Fruit fly (Drosophila melanogaster) whole organism, embryonic: ENCODE results near the gene CG43163.

Source experiments
- BtbVII ChIP-seq: fragments of 200-800 bp; sonication (Bioruptor generic); optimal IDR thresholded peaks from 3 replicates; lab custom pipeline; 2017; ENCODE audit warnings: missing biosample characterization, mild to moderate bottlenecking, missing genetic modification characterization
- CG10321 ChIP-seq: fragments of 200-800 bp; sonication (Bioruptor generic); IDR thresholded peaks from 2 replicates; pipeline ENCODE4 v1.3.6; 2022; ENCODE audit warnings: missing biosample characterization, missing genetic modification characterization
- CG10431 ChIP-seq: fragments of 200-800 bp; sonication (Bioruptor generic); optimal IDR thresholded peaks from 3 replicates; lab custom pipeline; 2018; ENCODE audit warnings: missing biosample characterization, mild to moderate bottlenecking, missing genetic modification characterization
- CG11085 ChIP-seq: fragments of 200-800 bp; sonication (Bioruptor generic); IDR thresholded peaks from 2 replicates; pipeline ENCODE4 v1.3.6; 2022; ENCODE audit warnings: missing biosample characterization, missing genetic modification characterization
- CG13287 ChIP-seq: fragments of 200-800 bp; sonication (Bioruptor generic); IDR thresholded peaks from 2 replicates; pipeline ENCODE4 v1.3.6; 2022; ENCODE audit warnings: missing biosample characterization, missing genetic modification characterization; ENCODE audit not compliant: partially characterized antibody
- CG14050 ChIP-seq: fragments of 200-800 bp; sonication (Bioruptor generic); IDR thresholded peaks from 3 replicates; pipeline ENCODE4 v1.3.6; 2022; ENCODE audit warnings: missing biosample characterization, missing genetic modification characterization
- CG14441 ChIP-seq: fragments of 200-800 bp; sonication (Bioruptor generic); IDR thresholded peaks from 2 replicates; pipeline ENCODE4 v1.3.6; 2022; ENCODE audit warnings: missing biosample characterization, missing genetic modification characterization
- CG15269 ChIP-seq: fragments of 200-800 bp; sonication (Bioruptor generic); optimal IDR thresholded peaks from 2 replicates; lab custom pipeline; 2018; ENCODE audit warnings: missing biosample characterization, mild to moderate bottlenecking, missing genetic modification characterization, moderate library complexity
- CG15479 ChIP-seq: fragments of 200-800 bp; sonication (Bioruptor generic); optimal IDR thresholded peaks from 3 replicates; lab custom pipeline; 2019; ENCODE audit warnings: missing biosample characterization, mild to moderate bottlenecking, missing genetic modification characterization, moderate library complexity
- CG17612 ChIP-seq: fragments of 200-800 bp; sonication (Bioruptor generic); IDR thresholded peaks from 2 replicates; pipeline ENCODE4 v1.3.6; 2022; ENCODE audit warnings: missing biosample characterization, missing genetic modification characterization
- CG18476 ChIP-seq: fragments of 200-800 bp; sonication (Bioruptor generic); optimal IDR thresholded peaks from 2 replicates; lab custom pipeline; 2016; ENCODE audit warnings: missing biosample characterization, mild to moderate bottlenecking, missing genetic modification characterization
- CG18599 ChIP-seq: fragments of 200-800 bp; sonication (Bioruptor generic); optimal IDR thresholded peaks from 3 replicates; lab custom pipeline; 2017; ENCODE audit warnings: missing biosample characterization, missing genetic modification characterization, mild to moderate bottlenecking, moderate library complexity, missing genetic modification reagents
- CG18619 ChIP-seq: fragments of 200-800 bp; sonication (Bioruptor generic); optimal IDR thresholded peaks from 3 replicates; lab custom pipeline; 2017; ENCODE audit warnings: missing biosample characterization, mild to moderate bottlenecking, missing genetic modification characterization
- CG2120 ChIP-seq: fragments of 200-800 bp; sonication (Bioruptor generic); optimal IDR thresholded peaks from 3 replicates; lab custom pipeline; 2016; ENCODE audit warnings: missing biosample characterization, missing genetic modification characterization
- CG31388 ChIP-seq: fragments of 200-800 bp; sonication (Bioruptor generic); optimal IDR thresholded peaks from 2 replicates; lab custom pipeline; 2016; ENCODE audit warnings: missing biosample characterization, missing genetic modification characterization
- CG34224 ChIP-seq: fragments of 200-800 bp; sonication (Bioruptor generic); IDR thresholded peaks from 3 replicates; pipeline ENCODE4 v1.3.6; 2022; ENCODE audit warnings: missing biosample characterization, missing genetic modification characterization; ENCODE audit not compliant: partially characterized antibody
- CG34376 ChIP-seq: fragments of 200-800 bp; sonication (Bioruptor generic); optimal IDR thresholded peaks from 2 replicates; lab custom pipeline; 2018; ENCODE audit warnings: missing biosample characterization, mild to moderate bottlenecking, missing genetic modification characterization
- CG3726 ChIP-seq: fragments of 200-800 bp; sonication (Bioruptor generic); IDR thresholded peaks from 3 replicates; pipeline ENCODE4, ENCODE4 v1.3.6; 2022; ENCODE audit warnings: missing biosample characterization, missing genetic modification characterization
- CG4282 ChIP-seq: fragments of 200-800 bp; sonication (Bioruptor generic); optimal IDR thresholded peaks from 2 replicates; lab custom pipeline; 2016; ENCODE audit warnings: missing biosample characterization, missing genetic modification characterization
- CG5953 ChIP-seq: fragments of 200-800 bp; sonication (Bioruptor generic); IDR thresholded peaks from 2 replicates; pipeline ENCODE4 v1.3.6; 2022; ENCODE audit warnings: missing biosample characterization, missing genetic modification characterization
- CG6272 ChIP-seq: fragments of 200-800 bp; sonication (Bioruptor generic); IDR thresholded peaks from 2 replicates; pipeline ENCODE4 v1.3.6; 2022; ENCODE audit warnings: missing biosample characterization, missing genetic modification characterization
- CG8290 ChIP-seq, 3 experiments: fragments of 200-800 bp; sonication (Bioruptor generic); optimal IDR thresholded peaks; 2 replicates each; lab custom pipeline; 2016 to 2019; ENCODE audit warnings: missing biosample characterization in 3 of 3, missing genetic modification characterization in 3 of 3, mild to moderate bottlenecking in 2 of 3, moderate library complexity in 1 of 3
- Dbx ChIP-seq: fragments of 200-800 bp; sonication (Bioruptor generic); IDR thresholded peaks from 3 replicates; pipeline ENCODE4 v1.3.6; 2022; ENCODE audit warnings: missing biosample characterization, missing genetic modification characterization
- GATAe ChIP-seq: fragments of 200-800 bp; sonication (Bioruptor generic); conservative IDR thresholded peaks from 2 replicates; pipeline ENCODE4 v1.3.6; 2022; ENCODE audit warnings: missing biosample characterization, missing genetic modification characterization
- H15 ChIP-seq: fragments of 200-800 bp; sonication (Bioruptor generic); IDR thresholded peaks from 3 replicates; pipeline ENCODE4 v1.3.6; 2022; ENCODE audit warnings: missing biosample characterization, missing genetic modification characterization
- Hey ChIP-seq: fragments of 200-800 bp; sonication (Bioruptor generic); optimal IDR thresholded peaks from 3 replicates; lab custom pipeline; 2018; ENCODE audit warnings: missing biosample characterization, mild to moderate bottlenecking, missing genetic modification characterization
- Myb ChIP-seq: fragments of 200-800 bp; sonication (Bioruptor generic); optimal IDR thresholded peaks from 2 replicates; lab custom pipeline; 2016; ENCODE audit warnings: missing biosample characterization, missing genetic modification characterization
- Scr ChIP-seq: fragments of 200-800 bp; sonication (Bioruptor generic); IDR thresholded peaks from 2 replicates; pipeline ENCODE4 v1.3.6; 2022; ENCODE audit warnings: missing biosample characterization, missing genetic modification characterization; ENCODE audit not compliant: partially characterized antibody
- Sin3A ChIP-seq: fragments of >200 bp; optimal IDR thresholded peaks from 2 replicates; lab custom pipeline; 2018
- Trl ChIP-seq, 3 experiments: fragments of >200 bp in 2 of 3; fragments of 200-800 bp in 1 of 3; sonication (Bioruptor generic) in 1 of 3; optimal IDR thresholded peaks; 2 replicates in 1 of 3; 3 replicates in 2 of 3; lab custom pipeline; 2016 to 2017; ENCODE audit warnings: missing biosample characterization in 1 of 3, missing genetic modification characterization in 1 of 3
- al ChIP-seq: fragments of 200-800 bp; sonication (Bioruptor generic); IDR thresholded peaks from 2 replicates; pipeline ENCODE4 v1.3.6; 2022; ENCODE audit warnings: missing biosample characterization, missing genetic modification characterization
- ash1 ChIP-seq: fragments of 200-800 bp; sonication (Bioruptor generic); optimal IDR thresholded peaks from 2 replicates; lab custom pipeline; 2018; ENCODE audit warnings: missing biosample characterization, mild to moderate bottlenecking, missing genetic modification characterization
- da ChIP-seq: fragments of 200-800 bp; sonication (Bioruptor generic); optimal IDR thresholded peaks from 2 replicates; lab custom pipeline; 2016; ENCODE audit warnings: missing biosample characterization, missing genetic modification characterization
- danr ChIP-seq: fragments of 200-800 bp; sonication (Bioruptor generic); IDR thresholded peaks from 2 replicates; pipeline ENCODE4 v1.3.6; 2022; ENCODE audit warnings: missing biosample characterization, missing genetic modification characterization
- dati ChIP-seq: fragments of 200-800 bp; sonication (Bioruptor generic); IDR thresholded peaks from 2 replicates; pipeline ENCODE4 v1.3.6; 2022; ENCODE audit warnings: missing biosample characterization, missing genetic modification characterization
- grn ChIP-seq: fragments of 200-800 bp; sonication (Bioruptor generic); optimal IDR thresholded peaks from 3 replicates; lab custom pipeline; 2017; ENCODE audit warnings: missing biosample characterization, missing genetic modification characterization
- h ChIP-seq: fragments of >200 bp; optimal IDR thresholded peaks from 2 replicates; lab custom pipeline; 2017
- lab ChIP-seq: fragments of 200-800 bp; sonication (Bioruptor generic); optimal IDR thresholded peaks from 3 replicates; lab custom pipeline; 2017; ENCODE audit warnings: missing biosample characterization, missing genetic modification characterization, mild to moderate bottlenecking, moderate library complexity, missing genetic modification reagents
- org-1 ChIP-seq: fragments of 200-800 bp; sonication (Bioruptor generic); optimal IDR thresholded peaks from 2 replicates; lab custom pipeline; 2017; ENCODE audit warnings: missing biosample characterization, missing genetic modification characterization
- otp ChIP-seq: fragments of 200-800 bp; sonication (Bioruptor generic); IDR thresholded peaks from 3 replicates; pipeline ENCODE4, ENCODE4 v1.3.6; 2022; ENCODE audit warnings: missing biosample characterization, missing genetic modification characterization
- row ChIP-seq: fragments of 200-800 bp; sonication (Bioruptor generic); IDR thresholded peaks from 3 replicates; pipeline ENCODE4 v1.3.6; 2022; ENCODE audit warnings: missing biosample characterization, missing genetic modification characterization
- run ChIP-seq: fragments of 200-800 bp; sonication (Bioruptor generic); optimal IDR thresholded peaks from 3 replicates; lab custom pipeline; 2018; ENCODE audit warnings: missing biosample characterization, mild to moderate bottlenecking, missing genetic modification characterization
- salm ChIP-seq: fragments of 200-800 bp; sonication (Bioruptor generic); optimal IDR thresholded peaks from 2 replicates; lab custom pipeline; 2018; ENCODE audit warnings: missing biosample characterization, mild to moderate bottlenecking, missing genetic modification characterization
- sens ChIP-seq: fragments of 200-800 bp; sonication (Bioruptor generic); peaks from one replicate; lab custom pipeline; 2016; ENCODE audit warnings: missing biosample characterization, missing genetic modification characterization
- sug ChIP-seq: fragments of 200-800 bp; optimal IDR thresholded peaks from 2 replicates; lab custom pipeline; 2019; ENCODE audit warnings: missing biosample characterization, mild to moderate bottlenecking, missing genetic modification characterization, moderate library complexity
- unpg ChIP-seq: fragments of 200-800 bp; sonication (Bioruptor generic); optimal IDR thresholded peaks from 3 replicates; lab custom pipeline; 2018; ENCODE audit warnings: missing biosample characterization, mild to moderate bottlenecking, missing genetic modification characterization, moderate library complexity
- z ChIP-seq: fragments of 200-800 bp; sonication (Bioruptor generic); IDR thresholded peaks from 3 replicates; pipeline ENCODE4 v1.3.6; 2022; ENCODE audit warnings: missing biosample characterization, missing genetic modification characterization
- zen2 ChIP-seq: fragments of 200-800 bp; sonication (Bioruptor generic); IDR thresholded peaks from 3 replicates; pipeline ENCODE4 v1.3.6; 2022; ENCODE audit warnings: missing biosample characterization, missing genetic modification characterization; ENCODE audit not compliant: partially characterized antibody
- zfh1 ChIP-seq: fragments of 200-800 bp; sonication (Bioruptor generic); IDR thresholded peaks from 3 replicates; pipeline ENCODE4 v1.3.6; 2022; ENCODE audit warnings: missing biosample characterization, missing genetic modification characterization

The CG43163 gene

DNA sequence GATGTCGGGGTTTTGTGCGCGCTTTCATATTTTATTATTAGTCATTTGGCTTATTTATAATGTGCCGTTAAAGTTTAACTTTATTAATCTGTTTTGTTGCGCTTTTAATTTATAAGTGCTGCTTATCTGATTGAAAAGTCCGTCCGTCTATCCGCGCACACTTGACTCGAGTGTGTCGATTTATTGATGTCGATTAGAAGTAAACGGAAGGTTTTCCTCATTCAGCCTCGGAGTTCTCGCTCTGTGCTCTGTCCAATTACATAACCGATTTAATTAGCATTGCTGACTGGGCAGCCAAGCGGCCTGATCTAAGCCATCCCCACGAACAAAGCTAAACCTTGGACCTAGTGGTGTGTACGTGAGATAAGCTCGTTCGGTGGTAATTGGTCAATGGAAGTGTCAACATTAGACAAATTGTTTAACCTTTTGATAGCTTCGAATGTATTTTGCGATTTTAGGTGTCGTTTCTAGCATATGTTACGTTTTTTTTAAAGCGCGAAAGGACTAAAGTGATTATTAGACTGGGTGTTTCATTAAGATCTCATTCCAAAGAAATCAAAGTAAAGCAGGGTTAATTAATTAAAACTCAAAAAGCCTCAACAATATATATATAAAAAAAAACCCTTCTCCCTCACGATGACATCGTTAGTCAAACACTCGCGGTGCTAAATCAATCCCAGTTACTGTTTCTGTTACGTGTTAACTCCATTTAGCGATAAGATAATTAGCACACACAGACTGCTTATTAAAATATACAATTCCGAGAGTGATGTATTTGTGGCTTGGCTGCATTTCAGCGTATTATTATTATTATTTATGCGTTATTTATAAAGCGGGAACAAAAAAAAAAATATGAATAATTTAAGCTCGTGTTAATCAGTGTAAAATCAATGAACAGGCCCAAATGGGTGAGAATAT, 53.2 kb downstream of the CG43163 start (continued):
- TF ChIP-seq row (0 out of 3 replicates have a peak, but pooled peaks have one; percentile 11), CG14050 (GFP tag; lab: Robert Waterston, UW) (no peak), CG14441 (GFP tag; lab: Robert Waterston, UW) (no peak), CG13287 (GFP tag; lab: Robert Waterston, UW) (no peak), CG34376 (peak; percentile 45), CG18619 (GFP tag; lab: Kevin White, UChicago) (no peak), grn (GFP tag; lab: Kevin White, UChicago) (peak; percentile 55), org-1 (GFP tag; lab: Kevin White, UChicago) (no peak), unpg (GFP tag; lab: Kevin White, UChicago) (no peak), ash1 (GFP tag; lab: Kevin White, UChicago) (no peak), CG11085 (GFP tag; lab: Robert Waterston, UW) (no peak), GATAe (GFP tag; lab: Robert Waterston, UW) (no peak), CG17612 (GFP tag; lab: Robert Waterston, UW) (no peak), z (GFP tag; lab: Robert Waterston, UW) (0 out of 3 replicates have a peak, but pooled peaks have one; percentile 42), CG10321 (GFP tag; lab: Robert Waterston, UW) (no peak), CG18599 (GFP tag; lab: Kevin White, UChicago) (peak; percentile 23), CG31388 (GFP tag; lab: Kevin White, UChicago) (no peak), zfh1 (GFP tag; lab: Robert Waterston, UW) (no peak), danr (GFP tag; lab: Robert Waterston, UW) (no peak), CG15269 (tag; lab: Kevin White, UChicago) (peak; percentile 20), CG18476 (peak; percentile 8), salm (tag; lab: Kevin White, UChicago) (no peak), al (GFP tag; lab: Robert Waterston, UW) (no peak), H15 (GFP tag; lab: Robert Waterston, UW) (no peak), zen2 (GFP tag; lab: Robert Waterston, UW) (no peak), BtbVII (GFP tag; lab: Kevin White, UChicago) (no peak), CG34224 (GFP tag; lab: Robert Waterston, UW) (no peak), dati (GFP tag; lab: Robert Waterston, UW) (no peak), Sin3A (lab: Kevin White, UChicago) (no peak), CG5953 (GFP tag; lab: Robert Waterston, UW) (no peak), CG4282 (GFP tag; lab: Kevin White, UChicago) (no peak), CG10431 (GFP tag; lab: Kevin White, UChicago) (no peak), sens (peak; percentile 66), h (lab: Kevin White, UChicago) (no peak), Scr (GFP tag; lab: Robert Waterston, UW) (peak; percentile 20; the same call in 1 of the 2 replicates), Trl (optimal IDR thresholded peaks at IDR 0.05; lab: Kevin White, UChicago) (no peak), Trl (GFP tag; optimal IDR thresholded peaks at IDR 0.05; lab: Kevin White, UChicago) (no peak), Hey (tag; lab: Kevin White, UChicago) (peak; percentile 42), run (tag; lab: Kevin White, UChicago) (no peak), CG2120 (GFP tag; lab: Kevin White, UChicago) (peak; percentile 31), CG8290 (GFP tag; optimal IDR thresholded peaks at IDR 0.05; lab: Kevin White, UChicago) (no peak), CG8290 (tag; optimal IDR thresholded peaks at IDR 0.05; lab: Kevin White, UChicago) (peak in 1 of 2 experiments; percentile 2), CG15479 (no peak), Dbx (no peak), da (GFP tag; lab: Kevin White, UChicago) (no peak), Myb (GFP tag; lab: Kevin White, UChicago) (no peak), sug (tag; lab: Kevin White, UChicago) (peak; percentile 86), CG6272 (GFP tag; lab: Robert Waterston, UW) (no peak), otp (GFP tag; lab: Robert Waterston, UW) (no peak), lab (GFP tag; lab: Kevin White, UChicago) (peak; percentile 13), CG3726 (no peak)
